Fruit fly (Drosophila melanogaster) S2 (cell line): ENCODE measurements around the gene CG34253.

Source experiments
- CG8478 ChIP-seq: fragments of >200 bp; optimal IDR thresholded peaks from 2 replicates; lab custom pipeline; 2018
- CTCF ChIP-seq, 2 experiments: fragments of >200 bp; optimal IDR thresholded peaks; 2 replicates each; lab custom pipeline; 2018

dm6 chr3L:18079610-18080497 is 7.3 kb downstream of the CG34253 start:
- TF ChIP-seq CG8478 (no peak), CTCF (optimal IDR thresholded peaks at IDR 0.05; lab: Kevin White, UChicago) (no peak)
